Fruit fly (Drosophila melanogaster): ENCODE measurements around the gene CG31546.

Gene CG31546

dm6 chr3R:5591398-5591853 is 44.0 kb downstream of the CG31546 start, which contains the start of the genes noi and Vha26 (continued):
- TF ChIP-seq tgo (GFP tag; IDR thresholded peaks at IDR 0.05) (no peak), zen2 (GFP tag; IDR thresholded peaks at IDR 0.05; ENCODE audit: partially characterized antibody) (no peak), gro (GFP tag; optimal IDR thresholded peaks at IDR 0.05) (no peak), CG10267 (tag; optimal IDR thresholded peaks at IDR 0.05) (peak; percentile 72), Dip2 (GFP tag; IDR thresholded peaks at IDR 0.05) (no peak), gt (GFP tag; IDR thresholded peaks at IDR 0.05) (no peak), run (tag; optimal IDR thresholded peaks at IDR 0.05) (no peak), en (GFP tag; optimal IDR thresholded peaks at IDR 0.05) (no peak), CG32532 (GFP tag; IDR thresholded peaks at IDR 0.05) (peak; percentile 64; the same call in 1 of the 2 replicates), repo (GFP tag; optimal IDR thresholded peaks at IDR 0.05) (no peak), nerfin-1 (tag; optimal IDR thresholded peaks at IDR 0.05) (peak; percentile 15), Dad (GFP tag; optimal IDR thresholded peaks at IDR 0.05) (no peak), NC2α (GFP tag; optimal IDR thresholded peaks at IDR 0.05) (no peak), esg (GFP tag; conservative IDR thresholded peaks at IDR 0.05) (no peak), da (GFP tag; optimal IDR thresholded peaks at IDR 0.05) (peak; percentile 8), Jarid2 (GFP tag; optimal IDR thresholded peaks at IDR 0.05) (no peak), MTF-1 (GFP tag; optimal IDR thresholded peaks at IDR 0.05; ENCODE audit: borderline replicate concordance) (no peak), Drgx (GFP tag; IDR thresholded peaks at IDR 0.05) (no peak), CkIIα-i1 (GFP tag; IDR thresholded peaks at IDR 0.05) (no peak), wdn (GFP tag; IDR thresholded peaks at IDR 0.05) (no peak), eve (GFP tag; optimal IDR thresholded peaks at IDR 0.05) (no peak), Med (GFP tag) (peak; percentile 91), toy (GFP tag; IDR thresholded peaks at IDR 0.05) (no peak), Rfx (GFP tag; IDR thresholded peaks at IDR 0.05) (no peak), CG7987 (GFP tag; optimal IDR thresholded peaks at IDR 0.05) (no peak), sob (GFP tag; IDR thresholded peaks at IDR 0.05) (0 out of 2 replicates have a peak, but pooled peaks have one; percentile 43), crc (GFP tag; optimal IDR thresholded peaks at IDR 0.05) (no peak), CG9817 (tag; optimal IDR thresholded peaks at IDR 0.05) (no peak), Kr (GFP tag; optimal IDR thresholded peaks at IDR 0.05) (no peak), wek (GFP tag; optimal IDR thresholded peaks at IDR 0.05) (no peak), CG9797 (GFP tag; optimal IDR thresholded peaks at IDR 0.05) (peak; percentile 86), Opbp (GFP tag; IDR thresholded peaks at IDR 0.05; ENCODE audit: partially characterized antibody) (no peak; the same call in 2 of the 3 replicates), HHEX (GFP tag; optimal IDR thresholded peaks at IDR 0.05) (no peak), dan (GFP tag; IDR thresholded peaks at IDR 0.05) (no peak), CG11696 (GFP tag; IDR thresholded peaks at IDR 0.05) (no peak), CG11695 (GFP tag; IDR thresholded peaks at IDR 0.05) (no peak), tna (GFP tag; IDR thresholded peaks at IDR 0.05; ENCODE audit: partially characterized antibody) (no peak), CG13287 (GFP tag; IDR thresholded peaks at IDR 0.05; ENCODE audit: partially characterized antibody) (no peak; the same call in none of the 2 replicates), fru (optimal IDR thresholded peaks at IDR 0.05) (no peak), Ravus (GFP tag; IDR thresholded peaks at IDR 0.05) (no peak), CG2199 (GFP tag; IDR thresholded peaks at IDR 0.05) (no peak), CG18476 (GFP tag; optimal IDR thresholded peaks at IDR 0.05) (peak; percentile 58), chn (GFP tag; optimal IDR thresholded peaks at IDR 0.05) (no peak), CG13775 (GFP tag; optimal IDR thresholded peaks at IDR 0.05) (peak; percentile 49), pros (GFP tag; optimal IDR thresholded peaks at IDR 0.05) (no peak), CG18599 (GFP tag; optimal IDR thresholded peaks at IDR 0.05) (no peak), ttk (GFP tag; IDR thresholded peaks at IDR 0.05) (no peak), dmrt11E (tag; optimal IDR thresholded peaks at IDR 0.05) (peak; percentile 46), sna (GFP tag; IDR thresholded peaks at IDR 0.05; ENCODE audit: partially characterized antibody) (peak; percentile 37; the same call in 1 of the 2 replicates), klu (GFP tag; IDR thresholded peaks at IDR 0.05) (no peak; the same call in 1 of the 2 replicates), sim (GFP tag; IDR thresholded peaks at IDR 0.05) (no peak), zfh2 (GFP tag; optimal IDR thresholded peaks at IDR 0.05) (peak; percentile 59)
